Worm (Caenorhabditis elegans): ENCODE results near the gene tsp-4.
A peak's percentile ranks its signal among the peaks of the same experiment; 100 is the strongest.

The tsp-4 gene

DNA sequence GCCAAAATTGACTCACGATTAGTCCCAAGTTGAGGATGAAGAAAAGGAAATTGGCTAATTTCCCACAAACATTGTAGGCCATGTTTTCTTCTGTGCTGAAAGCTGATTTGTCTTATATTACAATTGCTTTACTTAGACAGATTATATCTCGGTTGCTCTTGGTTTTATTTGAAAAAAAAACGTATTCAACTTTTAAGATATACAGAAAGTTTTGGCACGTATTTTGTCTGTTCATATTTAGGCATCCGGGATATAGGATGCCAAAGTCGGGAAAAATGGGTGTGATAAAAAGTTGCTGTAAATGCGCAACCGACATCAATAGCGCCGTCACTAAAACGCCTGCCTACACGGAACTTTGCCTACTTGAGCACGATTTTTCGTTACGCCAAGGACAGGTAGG lies at the start of gene tsp-4:
Gene tsp-4 (minus strand): TSS at position 101 of the 400 bp plus-strand sequence.
- no peak for TF ChIP-seq rnt-1 (tag; optimal IDR thresholded peaks at IDR 0.05)
- no peak for TF ChIP-seq ceh-90 (tag; optimal IDR thresholded peaks at IDR 0.05)
- TF ChIP-seq F16B12.6 (tag; optimal IDR thresholded peaks at IDR 0.05) = no peak
- no peak for TF ChIP-seq lin-13 (GFP tag; optimal IDR thresholded peaks at IDR 0.05)
- no peak for TF ChIP-seq fkh-8 (tag; optimal IDR thresholded peaks at IDR 0.05)
- TF ChIP-seq nhr-237 (tag; optimal IDR thresholded peaks at IDR 0.05) = no peak
- no peak for TF ChIP-seq nhr-19 (GFP tag; conservative IDR thresholded peaks at IDR 0.05)
- no peak for TF ChIP-seq nhr-11 (tag; optimal IDR thresholded peaks at IDR 0.05)
- TF ChIP-seq dpl-1 (GFP tag; optimal IDR thresholded peaks at IDR 0.05) = no peak
- no peak for TF ChIP-seq ceh-8 (GFP tag; optimal IDR thresholded peaks at IDR 0.05)

DNA sequence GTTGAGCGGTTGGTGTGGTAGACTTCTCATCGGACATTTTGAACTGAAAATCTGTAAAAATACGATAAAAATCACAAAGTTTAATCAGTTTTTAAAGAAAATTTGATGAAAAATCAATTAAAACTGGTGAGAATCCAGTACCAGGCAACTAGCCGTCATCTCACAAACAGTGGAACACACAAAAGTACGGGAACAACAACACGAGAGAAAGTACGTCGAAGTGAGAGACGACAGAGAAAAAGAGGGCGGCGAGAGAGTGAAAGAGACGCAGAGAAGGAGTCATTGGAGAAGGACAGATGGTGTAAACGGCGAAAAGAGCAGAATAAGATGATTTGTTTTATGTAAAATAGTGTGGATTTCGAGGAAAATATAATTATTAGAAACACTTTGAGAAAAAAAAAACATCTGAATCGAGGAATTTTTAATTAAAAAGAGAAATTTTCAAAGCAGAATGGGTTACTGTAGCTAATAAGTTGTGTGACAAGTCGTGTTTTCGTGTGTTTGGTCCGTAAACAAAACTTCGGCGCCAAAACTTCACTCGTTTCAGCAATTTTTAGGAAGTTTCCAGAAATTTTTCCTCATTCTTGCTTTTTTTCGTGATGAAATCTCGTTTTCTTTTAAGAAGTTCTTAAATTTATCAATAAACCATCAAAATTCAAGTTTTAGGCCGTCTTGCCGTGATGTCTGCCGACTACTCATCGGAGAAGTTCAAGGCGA lies 47.3 kb upstream of the tsp-4 start, which contains the start of the genes hsb-1 and let-99:
Gene hsb-1 (minus strand): TSS at position 51 of the 717 bp plus-strand sequence.
Gene let-99 (plus strand): TSS at position 667 of the 717 bp plus-strand sequence.
- TF ChIP-seq swsn-7 (tag; optimal IDR thresholded peaks at IDR 0.05) (peak; percentile 27), efl-1 (optimal IDR thresholded peaks at IDR 0.05) (peak; percentile 69 to 84), efl-1 (GFP tag; optimal IDR thresholded peaks at IDR 0.05 in 1 of 2) (peak; percentile 40 to 83), unc-130 (tag; optimal IDR thresholded peaks at IDR 0.05) (no peak), lin-39 (tag; optimal IDR thresholded peaks at IDR 0.05) (no peak), fkh-8 (tag; optimal IDR thresholded peaks at IDR 0.05) (no peak), fkh-4 (tag; optimal IDR thresholded peaks at IDR 0.05; ENCODE audit: borderline replicate concordance) (no peak), dpl-1 (GFP tag; optimal IDR thresholded peaks at IDR 0.05) (peak; percentile 1 to 52 (median 52)), nhr-237 (tag; optimal IDR thresholded peaks at IDR 0.05) (no peak), mab-9 (GFP tag; IDR thresholded peaks at IDR 0.05) (no peak), aly-2 (tag; optimal IDR thresholded peaks at IDR 0.05) (no peak), lin-35 (GFP tag; optimal IDR thresholded peaks at IDR 0.05) (peak; percentile 33 to 51), blmp-1 (tag; optimal IDR thresholded peaks at IDR 0.05) (peak; percentile 19), nhr-11 (tag; optimal IDR thresholded peaks at IDR 0.05) (no peak), ces-1 (GFP tag; optimal IDR thresholded peaks at IDR 0.05) (no peak), lin-14 (GFP tag; optimal IDR thresholded peaks at IDR 0.05) (peak; percentile 84), ama-1 (optimal IDR thresholded peaks at IDR 0.05) (no peak), tbx-2 (tag; optimal IDR thresholded peaks at IDR 0.05) (no peak), elt-2 (tag; optimal IDR thresholded peaks at IDR 0.05) (no peak), mdl-1 (tag; optimal IDR thresholded peaks at IDR 0.05) (no peak), aha-1 (tag; optimal IDR thresholded peaks at IDR 0.05) (no peak), ceh-63 (GFP tag; optimal IDR thresholded peaks at IDR 0.05) (no peak), rnt-1 (tag; optimal IDR thresholded peaks at IDR 0.05) (peak; percentile 66), nhr-19 (GFP tag; conservative IDR thresholded peaks at IDR 0.05) (no peak), fos-1 (tag; optimal IDR thresholded peaks at IDR 0.05) (no peak), mep-1 (tag; optimal IDR thresholded peaks at IDR 0.05) (no peak), C16A3.4 (tag; optimal IDR thresholded peaks at IDR 0.05) (no peak), xbp-1 (tag; optimal IDR thresholded peaks at IDR 0.05) (no peak), zag-1 (tag; optimal IDR thresholded peaks at IDR 0.05) (no peak), nhr-76 (tag; optimal IDR thresholded peaks at IDR 0.05) (no peak), ceh-82 (tag; optimal IDR thresholded peaks at IDR 0.05) (peak in 2 of 3 experiments; percentile 12 to 21), grh-1 (GFP tag; IDR thresholded peaks at IDR 0.05) (no peak)

DNA sequence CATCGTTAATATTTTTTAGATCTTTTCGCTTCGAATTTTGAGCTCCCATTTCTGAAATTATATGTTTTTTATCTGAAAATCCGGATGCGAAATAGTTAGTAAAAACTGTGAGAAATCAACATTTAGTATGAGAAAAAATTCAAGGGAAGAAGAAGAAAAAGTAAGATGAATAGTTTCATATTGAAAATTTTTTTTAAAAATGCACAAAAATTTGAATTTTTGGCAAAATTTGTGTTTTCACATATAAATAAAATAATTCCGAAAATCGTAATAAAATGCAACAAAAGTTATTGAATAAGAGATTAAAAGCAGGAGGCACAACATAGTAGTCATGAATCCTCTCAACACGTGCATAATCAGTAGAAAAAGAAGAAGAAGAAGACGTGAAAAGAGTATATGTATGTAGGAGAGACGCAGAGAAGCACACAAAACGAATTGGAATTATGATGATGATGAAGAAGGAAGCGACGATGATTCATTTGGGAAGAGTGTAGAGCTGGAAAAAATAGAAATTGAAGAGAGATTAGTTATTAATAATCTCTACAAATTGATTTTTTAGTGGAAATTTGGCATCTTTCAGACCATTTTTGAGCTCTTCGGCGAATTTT lies 46.0 kb upstream of the tsp-4 start, which contains the start of gene eak-7:
Gene eak-7 (minus strand): TSS at position 51 of the 608 bp plus-strand sequence.
- TF ChIP-seq efl-1 (optimal IDR thresholded peaks at IDR 0.05) = peak in 1 of 2 experiments; percentile 0
- TF ChIP-seq efl-1 (GFP tag; optimal IDR thresholded peaks at IDR 0.05 in 1 of 2) = peak in 1 of 2 experiments; percentile 68
- TF ChIP-seq unc-62 (GFP tag; optimal IDR thresholded peaks at IDR 0.05) = no peak
- peak; percentile 86 for TF ChIP-seq dsc-1 (tag; optimal IDR thresholded peaks at IDR 0.05)
- no peak for TF ChIP-seq elt-2 (tag; optimal IDR thresholded peaks at IDR 0.05)
- TF ChIP-seq sptf-1 (tag; optimal IDR thresholded peaks at IDR 0.05) = no peak
- TF ChIP-seq lin-14 (GFP tag; optimal IDR thresholded peaks at IDR 0.05) = peak; percentile 27
- peak; percentile 46 for TF ChIP-seq fos-1 (tag; optimal IDR thresholded peaks at IDR 0.05)
- peak; percentile 27 for TF ChIP-seq snu-23 (GFP tag; optimal IDR thresholded peaks at IDR 0.05)
- TF ChIP-seq fkh-8 (tag; optimal IDR thresholded peaks at IDR 0.05) = peak; percentile 55

Measured in whole organism, L1 larva.